Fruit fly (Drosophila melanogaster) whole organism, adult: ENCODE results near the gene tll.

Source experiments
- CG11617 ChIP-seq: fragments of 200-800 bp; sonication (Bioruptor generic); optimal IDR thresholded peaks from 2 replicates; lab custom pipeline; 2017; ENCODE audit warnings: mild to moderate bottlenecking, missing biosample characterization, missing genetic modification reagents, missing genetic modification characterization
- CG12768 ChIP-seq: fragments of 200-800 bp; sonication (Bioruptor generic); optimal IDR thresholded peaks from 2 replicates; lab custom pipeline; 2017; ENCODE audit warnings: missing biosample characterization, missing genetic modification characterization, mild to moderate bottlenecking, moderate library complexity, missing genetic modification reagents
- CG14711 ChIP-seq: fragments of 200-800 bp; sonication (Bioruptor generic); optimal IDR thresholded peaks from 2 replicates; lab custom pipeline; 2018; ENCODE audit warnings: missing biosample characterization, mild to moderate bottlenecking, missing genetic modification characterization, moderate library complexity
- CG1620 ChIP-seq: fragments of 200-800 bp; sonication (Bioruptor generic); optimal IDR thresholded peaks from 2 replicates; lab custom pipeline; 2016; ENCODE audit warnings: missing biosample characterization, missing genetic modification characterization
- CG33017 ChIP-seq: fragments of 200-800 bp; sonication (Bioruptor generic); optimal IDR thresholded peaks from 2 replicates; lab custom pipeline; 2018; ENCODE audit warnings: missing biosample characterization, mild to moderate bottlenecking, missing genetic modification characterization, moderate library complexity
- CG5204 ChIP-seq: fragments of 200-800 bp; sonication (Bioruptor generic); optimal IDR thresholded peaks from 2 replicates; lab custom pipeline; 2016; ENCODE audit warnings: missing biosample characterization, missing genetic modification characterization
- CG7045 ChIP-seq: fragments of 200-800 bp; sonication (Bioruptor generic); optimal IDR thresholded peaks from 2 replicates; lab custom pipeline; 2017; ENCODE audit warnings: missing biosample characterization, mild to moderate bottlenecking, missing genetic modification characterization
- CG7101 ChIP-seq: fragments of 200-800 bp; sonication (Bioruptor generic); optimal IDR thresholded peaks from 2 replicates; lab custom pipeline; 2018; ENCODE audit warnings: missing biosample characterization, mild to moderate bottlenecking, missing genetic modification characterization, moderate library complexity
- Clk ChIP-seq: fragments of 200-800 bp; sonication (Bioruptor generic); optimal IDR thresholded peaks from 2 replicates; lab custom pipeline; 2017; ENCODE audit warnings: missing biosample characterization, missing genetic modification characterization
- Crg-1 ChIP-seq: fragments of 200-800 bp; sonication (Bioruptor generic); optimal IDR thresholded peaks from 2 replicates; lab custom pipeline; 2016; ENCODE audit warnings: missing biosample characterization, missing genetic modification characterization
- Hr96 ChIP-seq: fragments of 200-800 bp; sonication (Bioruptor generic); optimal IDR thresholded peaks from 2 replicates; lab custom pipeline; 2016; ENCODE audit warnings: missing biosample characterization, missing genetic modification characterization
- Mnt ChIP-seq: fragments of 200-800 bp; sonication (Bioruptor generic); optimal IDR thresholded peaks from 2 replicates; lab custom pipeline; 2016; ENCODE audit warnings: missing biosample characterization, mild to moderate bottlenecking, missing genetic modification characterization
- bab1 ChIP-seq: fragments of 200-800 bp; sonication (Bioruptor generic); optimal IDR thresholded peaks from 3 replicates; lab custom pipeline; 2019; ENCODE audit warnings: missing biosample characterization, mild to moderate bottlenecking, missing genetic modification characterization, moderate library complexity
- cic ChIP-seq: fragments of 200-800 bp; sonication (Bioruptor generic); optimal IDR thresholded peaks from 2 replicates; lab custom pipeline; 2017; ENCODE audit warnings: missing biosample characterization, mild to moderate bottlenecking, missing genetic modification characterization, moderate library complexity
- cnc ChIP-seq, 2 experiments: fragments of >200 bp; optimal IDR thresholded peaks; 2 replicates each; lab custom pipeline; 2017
- kay ChIP-seq: fragments of 200-800 bp; sonication (Bioruptor generic); peaks from one replicate; lab custom pipeline; 2016; ENCODE audit warnings: missing biosample characterization, missing genetic modification characterization, borderline replicate concordance
- ovo ChIP-seq: fragments of 200-800 bp; sonication (Bioruptor generic); optimal IDR thresholded peaks from 2 replicates; lab custom pipeline; 2016; ENCODE audit warnings: missing biosample characterization, missing genetic modification characterization
- pad ChIP-seq: fragments of 200-800 bp; sonication (Bioruptor generic); optimal IDR thresholded peaks from 3 replicates; lab custom pipeline; 2017; ENCODE audit warnings: missing biosample characterization, missing genetic modification characterization, mild to moderate bottlenecking, moderate library complexity, missing genetic modification reagents
- tj ChIP-seq: fragments of 200-800 bp; sonication (Bioruptor generic); optimal IDR thresholded peaks from 3 replicates; lab custom pipeline; 2017; ENCODE audit warnings: missing biosample characterization, mild to moderate bottlenecking, missing genetic modification characterization, moderate library complexity
- toe ChIP-seq: fragments of 200-800 bp; sonication (Bioruptor generic); optimal IDR thresholded peaks from 2 replicates; lab custom pipeline; 2016; ENCODE audit warnings: missing biosample characterization, missing genetic modification characterization

tll gene

DNA sequence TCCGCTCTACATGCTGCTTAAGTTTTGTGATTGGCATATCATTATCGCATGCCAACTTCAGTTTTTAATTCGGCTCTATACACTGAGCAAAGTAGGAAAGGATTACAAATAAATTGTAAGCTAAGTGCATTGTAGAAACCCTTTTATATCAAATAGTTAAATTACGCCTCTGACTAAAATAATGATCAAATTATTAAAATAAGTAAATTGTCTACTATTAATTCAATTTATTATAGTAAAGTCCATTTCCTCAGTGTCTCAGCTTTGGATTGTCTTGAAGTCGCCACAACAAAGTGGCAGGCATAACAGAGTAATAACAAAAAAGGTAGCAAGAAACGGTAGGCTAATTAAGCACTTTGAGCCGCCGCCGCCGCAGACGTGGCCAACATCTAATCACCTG is 10.4 kb downstream of the tll start:
- TF ChIP-seq CG1620 (GFP tag; lab: Kevin White, UChicago) (no peak), kay (GFP tag; lab: Kevin White, UChicago) (no peak), CG33017 (tag; lab: Kevin White, UChicago) (no peak), CG7045 (GFP tag; lab: Kevin White, UChicago) (no peak), CG7101 (no peak), cic (GFP tag; lab: Kevin White, UChicago) (no peak), Hr96 (GFP tag; lab: Kevin White, UChicago) (no peak), ovo (GFP tag; lab: Kevin White, UChicago) (no peak), tj (GFP tag; lab: Kevin White, UChicago) (no peak), Mnt (GFP tag; lab: Kevin White, UChicago) (no peak), bab1 (GFP tag; lab: Kevin White, UChicago) (no peak), pad (no peak), cnc (optimal IDR thresholded peaks at IDR 0.05; lab: Kevin White, UChicago) (no peak), Crg-1 (no peak), CG14711 (tag; lab: Kevin White, UChicago) (no peak), toe (GFP tag; lab: Kevin White, UChicago) (no peak), CG5204 (GFP tag; lab: Kevin White, UChicago) (no peak), CG12768 (GFP tag; lab: Kevin White, UChicago) (no peak), Clk (GFP tag; lab: Kevin White, UChicago) (no peak), CG11617 (GFP tag; lab: Kevin White, UChicago) (no peak)

- TF ChIP-seq Crg-1, result no peak
- TF ChIP-seq bab1 (GFP tag; lab: Kevin White, UChicago), result no peak
- TF ChIP-seq ovo (GFP tag; lab: Kevin White, UChicago), result no peak
- no peak for TF ChIP-seq CG5204 (GFP tag; lab: Kevin White, UChicago)
- TF ChIP-seq toe (GFP tag; lab: Kevin White, UChicago), result no peak
- TF ChIP-seq cic (GFP tag; lab: Kevin White, UChicago), result no peak
- no peak for TF ChIP-seq Mnt (GFP tag; lab: Kevin White, UChicago)
- no peak for TF ChIP-seq cnc (optimal IDR thresholded peaks at IDR 0.05; lab: Kevin White, UChicago)
- TF ChIP-seq Clk (GFP tag; lab: Kevin White, UChicago), result no peak
- TF ChIP-seq CG7101, result no peak
- no peak for TF ChIP-seq CG14711 (tag; lab: Kevin White, UChicago)
Measured at dm6 chr3R:30863971-30864370, 11.9 kb downstream of the tll start.

- TF ChIP-seq CG11617 (GFP tag; lab: Kevin White, UChicago) (no peak), tj (GFP tag; lab: Kevin White, UChicago) (no peak), toe (GFP tag; lab: Kevin White, UChicago) (no peak), kay (GFP tag; lab: Kevin White, UChicago) (no peak), bab1 (GFP tag; lab: Kevin White, UChicago) (no peak), CG33017 (tag; lab: Kevin White, UChicago) (no peak), cic (GFP tag; lab: Kevin White, UChicago) (no peak), Crg-1 (no peak), CG1620 (GFP tag; lab: Kevin White, UChicago) (no peak), pad (no peak), Clk (GFP tag; lab: Kevin White, UChicago) (no peak), Mnt (GFP tag; lab: Kevin White, UChicago) (no peak), CG14711 (tag; lab: Kevin White, UChicago) (no peak), cnc (optimal IDR thresholded peaks at IDR 0.05; lab: Kevin White, UChicago) (no peak), ovo (GFP tag; lab: Kevin White, UChicago) (no peak), CG12768 (GFP tag; lab: Kevin White, UChicago) (no peak), CG7045 (GFP tag; lab: Kevin White, UChicago) (no peak)
Measured at dm6 chr3R:30864465-30864864, 12.3 kb downstream of the tll start.

dm6 chr3R:30865365-30865770 is 13.3 kb downstream of the tll start:
- no peak for TF ChIP-seq pad

DNA sequence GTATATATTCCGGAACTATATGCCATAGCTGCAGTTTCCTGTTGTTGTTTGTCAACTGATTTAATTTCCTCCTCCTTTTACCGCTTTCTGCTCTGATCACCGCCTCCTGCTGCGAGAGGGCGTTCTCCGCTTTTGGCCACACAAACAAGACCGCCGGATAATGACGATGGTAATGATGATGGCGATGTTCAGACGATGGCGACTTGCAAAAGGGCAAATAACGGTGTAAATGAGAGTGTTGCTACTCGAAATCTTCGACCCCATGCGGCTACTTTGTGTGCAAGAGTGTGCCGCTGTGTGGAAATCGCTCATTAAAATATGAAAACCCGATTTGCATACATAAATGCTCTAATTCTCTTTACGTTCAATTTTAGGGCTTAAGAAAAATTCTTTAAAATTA is 13.8 kb downstream of the tll start:
- no peak for TF ChIP-seq CG7101
- TF ChIP-seq cnc (optimal IDR thresholded peaks at IDR 0.05; lab: Kevin White, UChicago), result no peak
- TF ChIP-seq bab1 (GFP tag; lab: Kevin White, UChicago), result no peak
- no peak for TF ChIP-seq CG14711 (tag; lab: Kevin White, UChicago)
- TF ChIP-seq CG7045 (GFP tag; lab: Kevin White, UChicago), result no peak

dm6 chr3R:30867232-30867631 is 15.1 kb downstream of the tll start, which contains the start of gene Cpr100A:
Gene Cpr100A (plus strand): TSS chr3R:30867521.
- TF ChIP-seq cic (GFP tag; lab: Kevin White, UChicago), result no peak
- TF ChIP-seq kay (GFP tag; lab: Kevin White, UChicago), result no peak
- no peak for TF ChIP-seq CG5204 (GFP tag; lab: Kevin White, UChicago)
- no peak for TF ChIP-seq Crg-1
- TF ChIP-seq CG7045 (GFP tag; lab: Kevin White, UChicago), result no peak
- TF ChIP-seq tj (GFP tag; lab: Kevin White, UChicago), result no peak
- TF ChIP-seq CG33017 (tag; lab: Kevin White, UChicago), result no peak
- no peak for TF ChIP-seq CG1620 (GFP tag; lab: Kevin White, UChicago)
- TF ChIP-seq bab1 (GFP tag; lab: Kevin White, UChicago), result no peak
- no peak for TF ChIP-seq CG14711 (tag; lab: Kevin White, UChicago)
